Worm (Caenorhabditis elegans) whole organism, young adult: ENCODE measurements around the gene irg-8.

ENCODE experiments used
- B0035.1 ChIP-seq: sonication (generic microtip); optimal IDR thresholded peaks from 2 replicates; lab custom pipeline; 2016; ENCODE audit warnings: missing genetic modification characterization, mild to moderate bottlenecking, missing compliant biosample characterization, missing genotype, missing genetic modification reagents
- F10E7.11 ChIP-seq: sonication (generic microtip); optimal IDR thresholded peaks from 2 replicates; lab custom pipeline; 2017; ENCODE audit warnings: mild to moderate bottlenecking, missing genetic modification characterization, moderate library complexity, missing compliant biosample characterization
- F22D6.2 ChIP-seq: sonication (generic microtip); optimal IDR thresholded peaks from 2 replicates; lab custom pipeline; 2016; ENCODE audit warnings: mild to moderate bottlenecking, missing genetic modification characterization, missing compliant biosample characterization
- F37B4.10 ChIP-seq: fragments of 200-800 bp; sonication (Bioruptor generic); IDR thresholded peaks from 2 replicates; pipeline ENCODE4 v1.3.6; 2022; ENCODE audit warnings: missing genetic modification characterization, missing compliant biosample characterization
- F55B11.4 ChIP-seq: sonication (generic microtip); optimal IDR thresholded peaks from 2 replicates; lab custom pipeline; 2016; ENCODE audit warnings: missing compliant biosample characterization, missing genetic modification characterization, borderline replicate concordance; ENCODE audit not compliant: insufficient read depth
- F57A8.1 ChIP-seq: fragments of 200-800 bp; sonication (Bioruptor generic); optimal IDR thresholded peaks from 2 replicates; lab custom pipeline; 2018; ENCODE audit warnings: mild to moderate bottlenecking, missing genetic modification characterization, moderate library complexity, missing compliant biosample characterization
- K11D2.4 ChIP-seq: fragments of 200-800 bp; sonication (Bioruptor generic); IDR thresholded peaks from 2 replicates; pipeline ENCODE4 v1.3.6; 2022; ENCODE audit warnings: missing genetic modification reagents, missing genetic modification characterization, missing compliant biosample characterization
- K12H6.12 ChIP-seq: fragments of 200-800 bp; sonication (Bioruptor generic); optimal IDR thresholded peaks from 2 replicates; lab custom pipeline; 2018; ENCODE audit warnings: mild to moderate bottlenecking, missing genetic modification characterization, missing compliant biosample characterization
- T26A5.8 ChIP-seq: sonication (generic microtip); optimal IDR thresholded peaks from 2 replicates; lab custom pipeline; 2016; ENCODE audit warnings: missing genetic modification characterization, missing compliant biosample characterization
- Y79H2A.3 ChIP-seq: fragments of 200-800 bp; sonication (Bioruptor generic); conservative IDR thresholded peaks from 2 replicates; pipeline ENCODE4 v1.3.6; 2022; ENCODE audit warnings: missing genetic modification reagents, missing genetic modification characterization, missing compliant biosample characterization
- akir-1 ChIP-seq: fragments of 200-800 bp; sonication (Bioruptor generic); optimal IDR thresholded peaks from 2 replicates; lab custom pipeline; 2018; ENCODE audit warnings: mild to moderate bottlenecking, missing genetic modification characterization, moderate library complexity, missing compliant biosample characterization
- ama-1 ChIP-seq, 3 experiments: fragments of 150-350 bp in 1 of 3; sonication (generic microtip) in 2 of 3; optimal IDR thresholded peaks; 2 replicates each; lab custom pipeline; 2014 to 2018; ENCODE audit warnings: missing biosample characterization in 2 of 3, missing genetic modification characterization in 2 of 3, missing genetic modification reagents in 2 of 3
- atf-7 ChIP-seq: sonication (generic microtip); optimal IDR thresholded peaks from 2 replicates; lab custom pipeline; 2017; ENCODE audit warnings: mild to moderate bottlenecking, missing genetic modification characterization, missing compliant biosample characterization
- attf-3 ChIP-seq: fragments of 200-800 bp; sonication (Bioruptor generic); conservative IDR thresholded peaks from 2 replicates; pipeline ENCODE4 v1.3.6; 2022; ENCODE audit warnings: missing genetic modification reagents, missing genetic modification characterization, missing compliant biosample characterization
- attf-6 ChIP-seq: fragments of 200-800 bp; sonication (Bioruptor generic); IDR thresholded peaks from 2 replicates; pipeline ENCODE4 v1.3.6; 2022; ENCODE audit warnings: missing genetic modification reagents, missing genetic modification characterization, missing compliant biosample characterization
- cebp-1 ChIP-seq, 2 experiments: fragments of 200-800 bp in 1 of 2; sonication (Bioruptor generic) in 1 of 2; sonication (generic microtip) in 1 of 2; IDR thresholded peaks in 1 of 2; optimal IDR thresholded peaks in 1 of 2; 2 replicates each; pipeline versions ENCODE4 v1.3.6 to Lab custom; 2017 to 2022; ENCODE audit warnings: missing compliant biosample characterization in 2 of 2, missing genetic modification characterization in 2 of 2, mild to moderate bottlenecking in 1 of 2, missing genetic modification reagents in 1 of 2, moderate library complexity in 1 of 2
- cebp-2 ChIP-seq: fragments of 200-800 bp; sonication (Bioruptor generic); IDR thresholded peaks from 2 replicates; pipeline ENCODE4 v1.3.6; 2022; ENCODE audit warnings: missing genetic modification characterization, missing compliant biosample characterization
- ceh-100 ChIP-seq: fragments of 200-800 bp; sonication (Bioruptor generic); IDR thresholded peaks from 2 replicates; pipeline ENCODE4 v1.3.6; 2022; ENCODE audit warnings: missing genetic modification reagents, missing genetic modification characterization, missing compliant biosample characterization
- ceh-58 ChIP-seq: fragments of 200-800 bp; sonication (Bioruptor generic); IDR thresholded peaks from 2 replicates; pipeline ENCODE4 v1.3.6; 2022; ENCODE audit warnings: missing genetic modification characterization, missing compliant biosample characterization
- ceh-79 ChIP-seq: sonication (generic microtip); optimal IDR thresholded peaks from 2 replicates; lab custom pipeline; 2017; ENCODE audit warnings: mild to moderate bottlenecking, missing genetic modification characterization, missing compliant biosample characterization
- dox-1 ChIP-seq: fragments of 200-800 bp; sonication (Bioruptor generic); IDR thresholded peaks from 2 replicates; pipeline ENCODE4 v1.3.6; 2022; ENCODE audit warnings: missing genetic modification reagents, missing genetic modification characterization, missing compliant biosample characterization
- efl-1 ChIP-seq: fragments of 150-350 bp; optimal IDR thresholded peaks from 2 replicates; lab custom pipeline; 2014; ENCODE audit warnings: missing biosample characterization, missing genetic modification reagents, missing genetic modification characterization
- egrh-3 ChIP-seq: fragments of 200-800 bp; sonication (Bioruptor generic); IDR thresholded peaks from 2 replicates; pipeline ENCODE4 v1.3.6; 2022; ENCODE audit warnings: missing genetic modification reagents, missing genetic modification characterization, missing compliant biosample characterization
- fkh-3 ChIP-seq: sonication (generic microtip); optimal IDR thresholded peaks from 2 replicates; lab custom pipeline; 2016; ENCODE audit warnings: mild to moderate bottlenecking, missing genetic modification characterization, missing compliant biosample characterization
- hmg-1.2 ChIP-seq: fragments of 200-800 bp; sonication (Bioruptor generic); IDR thresholded peaks from 2 replicates; pipeline ENCODE4 v1.3.6; 2022; ENCODE audit warnings: missing genetic modification reagents, missing genetic modification characterization, missing compliant biosample characterization
- hsf-1 ChIP-seq: fragments of 200-800 bp; sonication (Bioruptor generic); IDR thresholded peaks from 2 replicates; pipeline ENCODE4 v1.3.6; 2022; ENCODE audit warnings: missing genetic modification reagents, missing genetic modification characterization, missing compliant biosample characterization
- lin-35 ChIP-seq, 3 experiments: fragments of 150-350 bp in 2 of 3; sonication (generic microtip) in 1 of 3; optimal IDR thresholded peaks; 2 replicates each; lab custom pipeline; 2014 to 2018; ENCODE audit warnings: missing biosample characterization in 3 of 3, missing genetic modification characterization in 3 of 3, missing genetic modification reagents in 3 of 3
- lsl-1 ChIP-seq: fragments of 200-800 bp; sonication (Bioruptor generic); optimal IDR thresholded peaks from 2 replicates; lab custom pipeline; 2018; ENCODE audit warnings: mild to moderate bottlenecking, missing genetic modification characterization, moderate library complexity, missing compliant biosample characterization
- madf-6 ChIP-seq: fragments of 200-800 bp; sonication (Bioruptor generic); IDR thresholded peaks from 2 replicates; pipeline ENCODE4 v1.3.6; 2022; ENCODE audit warnings: missing genetic modification reagents, missing genetic modification characterization, missing compliant biosample characterization
- mxl-1 ChIP-seq: sonication (generic microtip); optimal IDR thresholded peaks from 2 replicates; lab custom pipeline; 2016; ENCODE audit warnings: missing genetic modification characterization, missing compliant biosample characterization
- nhr-80 ChIP-seq: sonication (generic microtip); optimal IDR thresholded peaks from 2 replicates; lab custom pipeline; 2016; ENCODE audit warnings: missing genetic modification characterization, missing compliant biosample characterization
- snpc-1.1 ChIP-seq: sonication (generic microtip); optimal IDR thresholded peaks from 2 replicates; lab custom pipeline; 2017; ENCODE audit warnings: missing genetic modification characterization, mild to moderate bottlenecking, missing compliant biosample characterization, antibody characterized with exemption, moderate library complexity, missing genotype, missing genetic modification reagents; ENCODE audit not compliant: insufficient read depth
- snpc-3.4 ChIP-seq: sonication (generic microtip); optimal IDR thresholded peaks from 2 replicates; lab custom pipeline; 2017; ENCODE audit warnings: missing genetic modification characterization, mild to moderate bottlenecking, missing compliant biosample characterization, antibody characterized with exemption, moderate library complexity, missing genotype, missing genetic modification reagents
- somi-1 ChIP-seq: fragments of 200-800 bp; sonication (Bioruptor generic); optimal IDR thresholded peaks from 2 replicates; lab custom pipeline; 2018; ENCODE audit warnings: mild to moderate bottlenecking, missing genetic modification characterization, missing compliant biosample characterization
- sptf-2 ChIP-seq: fragments of 200-800 bp; sonication (Bioruptor generic); optimal IDR thresholded peaks from 2 replicates; lab custom pipeline; 2018; ENCODE audit warnings: mild to moderate bottlenecking, missing genetic modification characterization, missing compliant biosample characterization
- tlf-1 ChIP-seq: fragments of 200-800 bp; sonication (Bioruptor generic); optimal IDR thresholded peaks from 2 replicates; lab custom pipeline; 2018; ENCODE audit warnings: mild to moderate bottlenecking, missing genetic modification characterization, missing compliant biosample characterization
- unc-130 ChIP-seq: sonication (generic microtip); optimal IDR thresholded peaks from 2 replicates; lab custom pipeline; 2016; ENCODE audit warnings: missing genetic modification reagents, missing genetic modification characterization, missing compliant biosample characterization
- unc-62 ChIP-seq: fragments of 150-350 bp; optimal IDR thresholded peaks from 2 replicates; lab custom pipeline; 2014; ENCODE audit warnings: missing biosample characterization, missing genetic modification reagents, missing genetic modification characterization
- ztf-25 ChIP-seq: fragments of 200-800 bp; sonication (Bioruptor generic); IDR thresholded peaks from 2 replicates; pipeline ENCODE4 v1.3.6; 2022; ENCODE audit warnings: missing genetic modification reagents, missing genetic modification characterization, missing compliant biosample characterization
- ztf-28 ChIP-seq: fragments of 200-800 bp; sonication (Bioruptor generic); IDR thresholded peaks from 2 replicates; pipeline ENCODE4 v1.3.6; 2022; ENCODE audit warnings: missing genetic modification reagents, missing genetic modification characterization, missing compliant biosample characterization
- ztf-3 ChIP-seq: fragments of 200-800 bp; sonication (Bioruptor generic); optimal IDR thresholded peaks from 2 replicates; lab custom pipeline; 2018; ENCODE audit warnings: mild to moderate bottlenecking, missing genetic modification characterization, missing compliant biosample characterization

The irg-8 gene

DNA sequence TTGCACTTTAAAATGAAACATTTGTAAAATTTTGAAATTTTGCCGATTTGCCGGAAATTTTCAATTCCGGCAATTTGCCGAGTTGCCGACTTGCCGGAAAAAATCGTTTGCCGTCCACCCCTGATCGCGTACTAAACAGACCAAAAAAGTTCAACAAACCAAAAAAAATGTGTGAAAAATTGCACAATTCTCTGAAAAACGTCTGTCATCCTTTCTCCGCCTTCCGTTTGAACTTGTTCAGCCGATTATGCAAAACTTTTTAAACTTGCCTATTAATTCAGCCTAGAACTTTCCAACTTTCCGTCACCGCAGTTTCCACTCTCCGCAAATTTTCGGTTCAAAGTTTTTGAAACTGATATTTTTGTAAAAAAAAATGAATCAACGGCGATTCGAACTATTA lies 6.6 kb upstream of the irg-8 start, which contains the start of gene B0554.5:
TSS of gene B0554.5 (plus strand) at position 301 of the 400 bp plus-strand sequence.
- no peak for TF ChIP-seq ceh-100 (GFP tag; lab: Robert Waterston, UW)
- TF ChIP-seq madf-6 (GFP tag; lab: Robert Waterston, UW), result no peak
- no peak for TF ChIP-seq efl-1 (GFP tag; lab: Kevin White, UChicago)
- TF ChIP-seq somi-1 (GFP tag; lab: Kevin White, UChicago), result no peak
- TF ChIP-seq ztf-3 (GFP tag; lab: Kevin White, UChicago), result no peak
- no peak for TF ChIP-seq akir-1 (GFP tag; lab: Kevin White, UChicago)
- no peak for TF ChIP-seq cebp-2 (GFP tag; lab: Robert Waterston, UW)
- TF ChIP-seq ztf-28 (GFP tag; lab: Robert Waterston, UW), result no peak
- TF ChIP-seq F37B4.10 (GFP tag; lab: Robert Waterston, UW), result no peak
- TF ChIP-seq unc-62 (GFP tag; lab: Kevin White, UChicago), result no peak
- no peak for TF ChIP-seq sptf-2 (GFP tag; lab: Kevin White, UChicago)
- no peak for TF ChIP-seq dox-1 (GFP tag; lab: Robert Waterston, UW)
- TF ChIP-seq ztf-25 (GFP tag; lab: Robert Waterston, UW), result no peak
- no peak for TF ChIP-seq K12H6.12 (tag; lab: Kevin White, UChicago)
- TF ChIP-seq atf-7 (tag; lab: Kevin White, UChicago), result no peak
- TF ChIP-seq mxl-1 (tag; lab: Kevin White, UChicago), result no peak
- no peak for TF ChIP-seq F10E7.11
- no peak for TF ChIP-seq attf-6 (GFP tag; lab: Robert Waterston, UW)
- no peak for TF ChIP-seq snpc-1.1 (tag; lab: Kevin White, UChicago)
- TF ChIP-seq B0035.1 (tag; lab: Kevin White, UChicago), result no peak

DNA sequence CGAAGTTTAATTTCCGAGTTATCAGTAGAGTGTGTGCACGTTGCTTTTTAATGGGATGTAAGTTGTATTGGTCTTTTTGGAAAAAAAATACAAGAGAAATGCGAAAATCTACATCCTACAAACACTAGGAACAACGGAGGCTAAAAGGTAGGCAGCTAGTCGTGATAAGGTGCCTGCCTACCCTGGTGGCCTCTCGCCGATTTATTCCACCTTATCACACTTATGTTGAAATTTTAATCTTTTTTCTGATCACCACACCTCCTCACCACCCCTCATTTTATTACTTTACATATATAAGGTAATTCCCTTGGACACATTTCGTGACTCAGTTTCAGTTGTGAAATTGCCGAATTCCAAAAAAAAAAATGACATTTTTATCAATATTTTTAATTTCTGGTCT lies 4.6 kb upstream of the irg-8 start, which contains the start of gene dod-20:
TSS of gene dod-20 (plus strand) at position 301 of the 400 bp plus-strand sequence.
- TF ChIP-seq hsf-1 (GFP tag; lab: Robert Waterston, UW) (no peak), tlf-1 (no peak), T26A5.8 (tag; lab: Kevin White, UChicago) (no peak), ceh-58 (no peak), cebp-1 (GFP tag; IDR thresholded peaks at IDR 0.05; lab: Robert Waterston, UW) (0 out of 2 replicates have a peak, but pooled peaks have one; percentile 22), cebp-1 (tag; optimal IDR thresholded peaks at IDR 0.05; lab: Kevin White, UChicago) (no peak), ceh-79 (tag; lab: Kevin White, UChicago) (no peak), attf-3 (no peak), nhr-80 (tag; lab: Kevin White, UChicago) (peak; percentile 34), ama-1 (optimal IDR thresholded peaks at IDR 0.05; lab: Kevin White, UChicago) (no peak), ama-1 (GFP tag; optimal IDR thresholded peaks at IDR 0.05; lab: Kevin White, UChicago) (no peak), hmg-1.2 (GFP tag; lab: Robert Waterston, UW) (no peak), F22D6.2 (tag; lab: Kevin White, UChicago) (no peak)

- TF ChIP-seq cebp-2 (GFP tag; lab: Robert Waterston, UW), result no peak
- no peak for TF ChIP-seq F57A8.1 (GFP tag; lab: Kevin White, UChicago)
- TF ChIP-seq K11D2.4 (GFP tag; lab: Robert Waterston, UW), result no peak
- TF ChIP-seq egrh-3 (GFP tag; lab: Robert Waterston, UW), result no peak
- no peak for TF ChIP-seq snpc-1.1 (tag; lab: Kevin White, UChicago)
- no peak for TF ChIP-seq lsl-1 (GFP tag; lab: Kevin White, UChicago)
- TF ChIP-seq snpc-3.4, result no peak
- no peak for TF ChIP-seq F55B11.4
- TF ChIP-seq Y79H2A.3 (GFP tag; lab: Robert Waterston, UW), result no peak
- TF ChIP-seq ztf-28 (GFP tag; lab: Robert Waterston, UW), result no peak
- no peak for TF ChIP-seq fkh-3 (tag; lab: Kevin White, UChicago)
- no peak for TF ChIP-seq unc-62 (GFP tag; lab: Kevin White, UChicago)
- TF ChIP-seq unc-130 (GFP tag; lab: Kevin White, UChicago), result no peak
- TF ChIP-seq lin-35 (GFP tag; optimal IDR thresholded peaks at IDR 0.05; lab: Kevin White, UChicago), result no peak
- no peak for TF ChIP-seq ceh-79 (tag; lab: Kevin White, UChicago)
- no peak for TF ChIP-seq ceh-58
Observed at ce11 chrV:418432-418831, 926 bp upstream of the irg-8 start, which contains the start of gene Y39D8A.1. Gene Y39D8A.1 (plus strand): TSS chrV:418732.
